Worm (Caenorhabditis elegans) whole organism, mixed stage, embryonic: ENCODE results near the gene plc-4.

Experiments used
- M03D4.4 ChIP-seq: sonication (generic microtip); optimal IDR thresholded peaks from 2 replicates; lab custom pipeline; 2017; ENCODE audit warnings: mild to moderate bottlenecking, missing genetic modification characterization, missing compliant biosample characterization
- bed-3 ChIP-seq: fragments of 200-800 bp; sonication (Bioruptor generic); optimal IDR thresholded peaks from 3 replicates; lab custom pipeline; 2018; ENCODE audit warnings: mild to moderate bottlenecking, missing genetic modification characterization, moderate library complexity, missing compliant biosample characterization
- blmp-1 ChIP-seq: fragments of 150-350 bp; optimal IDR thresholded peaks from 2 replicates; lab custom pipeline; 2014; ENCODE audit warnings: missing biosample characterization, missing genetic modification characterization
- ceh-39 ChIP-seq: fragments of 150-350 bp; optimal IDR thresholded peaks from 2 replicates; lab custom pipeline; 2014; ENCODE audit warnings: missing biosample characterization, missing genetic modification characterization
- ceh-43 ChIP-seq: fragments of 200-800 bp; sonication (Bioruptor generic); optimal IDR thresholded peaks from 2 replicates; lab custom pipeline; 2018; ENCODE audit warnings: mild to moderate bottlenecking, missing genetic modification characterization, moderate library complexity, missing compliant biosample characterization
- ces-1 ChIP-seq: fragments of 150-350 bp; optimal IDR thresholded peaks from 2 replicates; lab custom pipeline; 2014; ENCODE audit warnings: missing biosample characterization, missing genetic modification reagents, missing genetic modification characterization
- cnd-1 ChIP-seq: fragments of 200-800 bp; sonication (Bioruptor generic); optimal IDR thresholded peaks from 2 replicates; lab custom pipeline; 2018; ENCODE audit warnings: mild to moderate bottlenecking, missing genetic modification characterization, missing compliant biosample characterization
- drap-1 ChIP-seq: fragments of 200-800 bp; sonication (Bioruptor generic); optimal IDR thresholded peaks from 3 replicates; lab custom pipeline; 2018; ENCODE audit warnings: mild to moderate bottlenecking, missing genetic modification characterization, missing compliant biosample characterization
- elt-3 ChIP-seq: fragments of 150-350 bp; optimal IDR thresholded peaks from 2 replicates; lab custom pipeline; 2014; ENCODE audit warnings: missing biosample characterization, missing genetic modification characterization
- flh-1 ChIP-seq: fragments of 200-800 bp; sonication (Bioruptor generic); optimal IDR thresholded peaks from 2 replicates; lab custom pipeline; 2018; ENCODE audit warnings: mild to moderate bottlenecking, missing genetic modification characterization, moderate library complexity, missing compliant biosample characterization
- lin-13 ChIP-seq: fragments of 150-350 bp; optimal IDR thresholded peaks from 2 replicates; lab custom pipeline; 2014; ENCODE audit warnings: missing biosample characterization, missing genetic modification characterization
- lin-32 ChIP-seq: fragments of 200-800 bp; sonication (Bioruptor generic); optimal IDR thresholded peaks from 2 replicates; lab custom pipeline; 2018; ENCODE audit warnings: mild to moderate bottlenecking, missing genetic modification characterization, missing compliant biosample characterization
- lsy-2 ChIP-seq: fragments of 150-350 bp; optimal IDR thresholded peaks from 2 replicates; lab custom pipeline; 2014; ENCODE audit warnings: missing biosample characterization, missing genetic modification characterization
- mab-5 ChIP-seq: fragments of 150-350 bp; optimal IDR thresholded peaks from 2 replicates; lab custom pipeline; 2014; ENCODE audit warnings: missing biosample characterization, missing genetic modification characterization
- mep-1 ChIP-seq: fragments of 150-350 bp; optimal IDR thresholded peaks from 2 replicates; lab custom pipeline; 2017; ENCODE audit warnings: missing biosample characterization, missing genetic modification reagents, missing genetic modification characterization, inconsistent platforms
- mls-2 ChIP-seq: sonication (generic microtip); optimal IDR thresholded peaks from 2 replicates; lab custom pipeline; 2016; ENCODE audit warnings: mild to moderate bottlenecking, missing genetic modification characterization, moderate library complexity, missing compliant biosample characterization
- nhr-12 ChIP-seq: fragments of 150-350 bp; optimal IDR thresholded peaks from 2 replicates; lab custom pipeline; 2014; ENCODE audit warnings: missing biosample characterization, missing genetic modification characterization
- nhr-2 ChIP-seq: fragments of 150-350 bp; optimal IDR thresholded peaks from 2 replicates; lab custom pipeline; 2014; ENCODE audit warnings: missing biosample characterization, missing genetic modification characterization
- nhr-237 ChIP-seq: fragments of 150-350 bp; optimal IDR thresholded peaks from 2 replicates; lab custom pipeline; 2014; ENCODE audit warnings: missing biosample characterization, missing genetic modification characterization
- nhr-28 ChIP-seq: fragments of 150-350 bp; optimal IDR thresholded peaks from 2 replicates; lab custom pipeline; 2014; ENCODE audit warnings: missing biosample characterization, missing genetic modification characterization
- pha-4 ChIP-seq: fragments of 150-350 bp; optimal IDR thresholded peaks from 2 replicates; lab custom pipeline; 2018; ENCODE audit warnings: missing biosample characterization, missing genetic modification reagents, missing genetic modification characterization
- sem-2 ChIP-seq: fragments of 200-800 bp; sonication (Bioruptor generic); optimal IDR thresholded peaks from 2 replicates; lab custom pipeline; 2018; ENCODE audit warnings: mild to moderate bottlenecking, missing genetic modification characterization, missing compliant biosample characterization
- snpc-4 ChIP-seq: fragments of 150-350 bp; optimal IDR thresholded peaks from 2 replicates; lab custom pipeline; 2014; ENCODE audit warnings: missing biosample characterization, missing genetic modification characterization
- tbx-8 ChIP-seq: fragments of 200-800 bp; sonication (Bioruptor generic); optimal IDR thresholded peaks from 2 replicates; lab custom pipeline; 2018; ENCODE audit warnings: mild to moderate bottlenecking, missing genetic modification characterization, moderate library complexity, missing compliant biosample characterization
- unc-120 ChIP-seq: sonication (generic microtip); optimal IDR thresholded peaks from 2 replicates; lab custom pipeline; 2017; ENCODE audit warnings: missing genetic modification characterization, missing compliant biosample characterization; ENCODE audit not compliant: poor library complexity, severe bottlenecking
- unc-39 ChIP-seq: fragments of 150-350 bp; optimal IDR thresholded peaks from 2 replicates; lab custom pipeline; 2014; ENCODE audit warnings: missing biosample characterization, missing genetic modification characterization
- unc-62 ChIP-seq: fragments of 150-350 bp; optimal IDR thresholded peaks from 2 replicates; lab custom pipeline; 2014; ENCODE audit warnings: missing biosample characterization, missing genetic modification reagents, missing genetic modification characterization
- zip-8 ChIP-seq: fragments of 150-350 bp; optimal IDR thresholded peaks from 2 replicates; lab custom pipeline; 2014; ENCODE audit warnings: missing biosample characterization, missing genetic modification characterization
- ztf-11 ChIP-seq: fragments of 150-350 bp; optimal IDR thresholded peaks from 2 replicates; lab custom pipeline; 2014; ENCODE audit warnings: missing biosample characterization, missing genetic modification characterization

The plc-4 gene

DNA sequence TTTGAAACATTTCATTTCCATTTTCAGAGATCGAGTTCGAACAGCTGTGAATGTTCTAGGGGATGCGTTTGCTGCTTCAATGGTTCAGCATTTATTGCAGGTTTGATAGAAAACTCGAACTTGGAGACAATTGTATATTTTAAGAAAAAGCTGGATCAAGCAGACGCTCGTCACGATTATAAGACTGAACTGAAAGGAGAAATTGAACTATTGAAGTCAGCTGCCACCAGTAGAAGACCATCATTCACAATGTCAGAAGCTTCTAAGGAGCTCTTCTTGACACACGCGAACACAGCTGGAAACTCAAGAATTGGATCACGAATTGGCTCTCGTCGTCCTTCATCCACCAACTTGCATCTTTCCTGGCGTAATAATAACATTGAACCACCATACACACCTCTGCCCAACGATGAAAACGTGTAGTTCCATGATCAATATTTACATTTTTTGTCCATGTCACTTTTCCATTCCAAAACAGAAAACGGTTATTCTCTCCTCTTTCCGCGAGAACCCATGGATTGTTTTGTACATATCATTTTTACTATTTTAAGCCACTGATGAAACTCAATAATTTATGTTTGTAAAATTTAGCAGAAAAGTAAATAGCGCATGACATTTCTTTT lies 6.5 kb downstream of the plc-4 start:
- TF ChIP-seq ceh-39 (no peak), sem-2 (GFP tag; lab: Kevin White, UChicago) (no peak), ceh-43 (no peak), mab-5 (tag; lab: Kevin White, UChicago) (no peak), lin-13 (tag; lab: Kevin White, UChicago) (no peak)
- TF ChIP-seq, all 35 proteins: peak for 0

DNA sequence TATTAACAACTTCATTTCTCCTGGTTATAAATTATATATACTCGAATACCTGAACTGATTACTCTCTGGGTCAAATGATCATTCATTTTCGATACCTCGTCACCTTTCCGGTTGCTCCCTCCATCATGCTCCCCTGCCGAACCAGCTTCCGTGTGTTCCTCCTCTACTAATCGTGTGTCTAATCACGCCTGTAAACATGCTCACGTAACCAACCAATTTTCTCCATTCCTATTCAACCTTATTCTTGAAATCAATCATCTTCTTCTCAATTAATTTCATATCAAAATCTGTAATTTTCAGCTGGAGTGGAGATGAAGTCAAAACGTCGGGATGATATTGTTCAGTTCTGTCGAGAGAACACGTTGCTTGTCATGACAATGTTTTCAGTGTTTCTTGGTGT lies 9.1 kb downstream of the plc-4 start, which contains the start of gene glt-6:
glt-6 (plus strand) TSS at position 301 of the 400 bp plus-strand sequence.
- TF ChIP-seq blmp-1 (tag; lab: Kevin White, UChicago) (no peak), unc-39 (tag; lab: Kevin White, UChicago) (no peak), nhr-2 (tag; lab: Kevin White, UChicago) (no peak), pha-4 (no peak), nhr-12 (tag; lab: Kevin White, UChicago) (no peak), elt-3 (tag; lab: Kevin White, UChicago) (no peak), unc-120 (tag; lab: Kevin White, UChicago) (no peak), tbx-8 (GFP tag; lab: Kevin White, UChicago) (no peak), cnd-1 (tag; lab: Kevin White, UChicago) (no peak), lin-13 (tag; lab: Kevin White, UChicago) (no peak), drap-1 (GFP tag; lab: Kevin White, UChicago) (no peak), mls-2 (no peak), lin-32 (GFP tag; lab: Kevin White, UChicago) (no peak), ztf-11 (no peak), ceh-39 (no peak), mab-5 (tag; lab: Kevin White, UChicago) (no peak), M03D4.4 (no peak), bed-3 (GFP tag; lab: Kevin White, UChicago) (no peak)

DNA sequence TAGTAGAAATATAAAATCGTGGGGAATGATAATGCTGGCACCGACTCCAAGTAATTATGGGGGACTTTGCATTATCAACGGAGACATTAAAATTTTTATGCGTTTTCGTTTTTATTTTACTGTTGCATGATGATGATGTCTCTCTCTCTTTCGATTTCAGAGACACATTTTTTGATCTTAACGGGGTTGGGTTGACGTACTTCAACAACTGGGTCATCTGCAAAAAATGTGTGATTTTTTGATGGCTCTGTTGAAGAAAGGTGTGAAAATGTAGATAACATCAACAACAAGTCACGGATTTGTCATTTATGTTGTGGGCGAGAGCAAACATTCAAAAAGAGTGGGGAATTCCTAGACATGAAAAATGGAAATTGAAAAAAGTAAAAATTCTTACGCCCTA lies 11.1 kb downstream of the plc-4 start, which contains the start of gene F55G1.15:
F55G1.15 (minus strand) TSS at position 101 of the 400 bp plus-strand sequence.
- TF ChIP-seq ztf-11 (no peak), snpc-4 (tag; lab: Kevin White, UChicago) (no peak), ces-1 (GFP tag; lab: Kevin White, UChicago) (no peak), M03D4.4 (no peak), unc-39 (tag; lab: Kevin White, UChicago) (no peak), nhr-28 (tag; lab: Kevin White, UChicago) (no peak), flh-1 (no peak), mep-1 (tag; lab: Kevin White, UChicago) (no peak), pha-4 (no peak)

DNA sequence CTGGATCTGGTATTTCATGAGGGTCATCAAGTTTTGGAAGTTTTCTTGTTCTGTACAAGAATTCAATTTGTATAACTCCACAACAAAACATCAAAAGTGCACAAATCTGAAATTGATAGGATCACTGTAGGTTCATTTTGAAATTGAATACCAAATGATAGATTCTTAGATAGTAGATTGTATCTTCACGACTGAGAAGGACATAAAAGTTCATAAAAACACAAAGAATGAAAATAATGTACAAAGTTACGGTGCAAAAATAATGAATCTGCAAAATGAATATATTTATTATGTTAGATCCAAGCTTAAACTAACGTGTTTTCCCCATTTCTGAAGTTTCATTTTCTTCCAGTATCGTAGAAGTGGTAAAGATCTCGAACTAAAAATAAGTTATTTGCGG lies 11.5 kb downstream of the plc-4 start:
- TF ChIP-seq lsy-2 (tag; lab: Kevin White, UChicago) (no peak), blmp-1 (tag; lab: Kevin White, UChicago) (no peak), lin-32 (GFP tag; lab: Kevin White, UChicago) (no peak), mls-2 (no peak)

DNA sequence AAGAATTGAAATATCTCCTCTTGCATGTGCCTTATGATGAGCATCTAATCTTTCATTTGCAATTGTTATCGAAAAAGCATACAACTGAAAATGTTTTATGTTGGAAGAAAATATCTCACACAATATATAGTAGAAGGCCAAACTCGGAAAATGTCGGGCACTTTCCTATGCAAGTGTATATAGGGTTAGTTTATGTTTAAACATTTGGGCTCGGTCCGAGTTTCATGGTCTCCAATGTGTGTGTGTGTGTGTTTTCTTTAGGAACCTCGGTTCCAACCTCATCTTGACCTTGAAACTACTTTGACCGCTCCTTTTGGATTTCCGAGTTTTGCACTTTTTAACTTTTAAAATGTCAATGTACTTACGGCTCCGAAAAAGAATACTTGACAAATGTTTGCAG lies 13.2 kb downstream of the plc-4 start:
- TF ChIP-seq mab-5 (tag; lab: Kevin White, UChicago), result no peak
- TF ChIP-seq unc-62 (GFP tag; lab: Kevin White, UChicago), result no peak
- TF ChIP-seq tbx-8 (GFP tag; lab: Kevin White, UChicago), result no peak
- TF ChIP-seq cnd-1 (tag; lab: Kevin White, UChicago), result no peak
- TF ChIP-seq drap-1 (GFP tag; lab: Kevin White, UChicago), result no peak
- no peak for TF ChIP-seq M03D4.4
- TF ChIP-seq lin-13 (tag; lab: Kevin White, UChicago), result no peak
- no peak for TF ChIP-seq ces-1 (GFP tag; lab: Kevin White, UChicago)
- TF ChIP-seq ztf-11, result no peak
- no peak for TF ChIP-seq unc-120 (tag; lab: Kevin White, UChicago)

DNA sequence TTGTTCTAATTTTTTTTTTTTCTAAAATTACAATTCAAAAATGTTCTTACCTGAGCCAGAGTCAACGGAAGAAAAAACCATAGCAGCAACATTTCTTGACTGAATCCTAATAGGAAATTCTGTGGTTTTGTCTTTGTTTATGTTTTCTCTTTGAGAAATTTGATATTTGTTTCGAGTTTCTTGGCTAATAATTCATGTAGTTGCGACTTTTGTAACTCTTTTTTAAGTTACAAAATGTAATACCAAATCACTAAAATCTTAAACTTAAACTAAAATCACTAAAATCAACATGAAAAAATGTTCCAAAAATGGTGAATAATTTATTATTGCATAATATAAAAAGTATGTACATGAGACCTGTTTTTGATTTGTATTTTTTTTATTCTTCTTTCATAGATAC lies 14.7 kb downstream of the plc-4 start, which contains the start of gene egas-4:
egas-4 (minus strand) TSS at position 101 of the 400 bp plus-strand sequence.
- TF ChIP-seq ztf-11 (no peak), M03D4.4 (no peak), unc-39 (tag; lab: Kevin White, UChicago) (no peak), unc-62 (GFP tag; lab: Kevin White, UChicago) (no peak), nhr-237 (tag; lab: Kevin White, UChicago) (no peak), mls-2 (no peak), mep-1 (tag; lab: Kevin White, UChicago) (no peak), pha-4 (no peak), ces-1 (GFP tag; lab: Kevin White, UChicago) (no peak), blmp-1 (tag; lab: Kevin White, UChicago) (no peak), zip-8 (tag; lab: Kevin White, UChicago) (no peak), lin-32 (GFP tag; lab: Kevin White, UChicago) (no peak), nhr-2 (tag; lab: Kevin White, UChicago) (no peak), ceh-43 (no peak), drap-1 (GFP tag; lab: Kevin White, UChicago) (no peak), nhr-28 (tag; lab: Kevin White, UChicago) (no peak)
